Worm (Caenorhabditis elegans) whole organism, L2 larva: ENCODE data around the gene R10E11.6.

Source experiments
- C34F6.9 ChIP-seq: fragments of 150-350 bp; optimal IDR thresholded peaks from 2 replicates; lab custom pipeline; 2014; ENCODE audit warnings: missing biosample characterization, missing genetic modification characterization
- F13H6.1 ChIP-seq: sonication (generic microtip); optimal IDR thresholded peaks from 2 replicates; lab custom pipeline; 2016; ENCODE audit warnings: missing genetic modification characterization, missing compliant biosample characterization
- R02D3.7 ChIP-seq: fragments of 150-350 bp; optimal IDR thresholded peaks from 2 replicates; lab custom pipeline; 2014; ENCODE audit warnings: missing biosample characterization, missing genetic modification characterization
- Y55F3AM.14 ChIP-seq: fragments of 200-800 bp; sonication (Bioruptor generic); optimal IDR thresholded peaks from 2 replicates; lab custom pipeline; 2018; ENCODE audit warnings: mild to moderate bottlenecking, missing genetic modification characterization, missing compliant biosample characterization
- ZK546.5 ChIP-seq: sonication (generic microtip); optimal IDR thresholded peaks from 2 replicates; lab custom pipeline; 2017; ENCODE audit warnings: missing biosample characterization, missing genetic modification characterization
- alr-1 ChIP-seq: fragments of 150-350 bp; optimal IDR thresholded peaks from 2 replicates; lab custom pipeline; 2014; ENCODE audit warnings: missing biosample characterization, missing genetic modification characterization
- aly-2 ChIP-seq: fragments of 150-350 bp; optimal IDR thresholded peaks from 2 replicates; lab custom pipeline; 2014; ENCODE audit warnings: missing biosample characterization, missing genetic modification characterization
- ama-1 ChIP-seq: fragments of 150-350 bp; optimal IDR thresholded peaks from 2 replicates; lab custom pipeline; 2018; ENCODE audit warnings: inconsistent platforms
- blmp-1 ChIP-seq: sonication (generic microtip); optimal IDR thresholded peaks from 2 replicates; lab custom pipeline; 2017; ENCODE audit warnings: missing genetic modification characterization, mild to moderate bottlenecking, missing compliant biosample characterization, antibody characterized with exemption, moderate library complexity; ENCODE audit not compliant: insufficient read depth
- ceh-16 ChIP-seq: fragments of 150-350 bp; optimal IDR thresholded peaks from 2 replicates; lab custom pipeline; 2014; ENCODE audit warnings: missing biosample characterization, missing genetic modification characterization
- ceh-82 ChIP-seq: fragments of 150-350 bp; optimal IDR thresholded peaks from 2 replicates; lab custom pipeline; 2014; ENCODE audit warnings: missing biosample characterization, missing genetic modification characterization
- crh-2 ChIP-seq: sonication (generic microtip); optimal IDR thresholded peaks from 2 replicates; lab custom pipeline; 2017; ENCODE audit warnings: missing biosample characterization, missing genetic modification characterization
- egl-27 ChIP-seq: sonication (generic microtip); optimal IDR thresholded peaks from 3 replicates; lab custom pipeline; 2017; ENCODE audit warnings: missing biosample characterization, missing genetic modification reagents, missing genetic modification characterization
- elt-1 ChIP-seq: fragments of 150-350 bp; optimal IDR thresholded peaks from 2 replicates; lab custom pipeline; 2014; ENCODE audit warnings: missing biosample characterization, missing genetic modification characterization
- elt-3 ChIP-seq: sonication (generic microtip); optimal IDR thresholded peaks from 2 replicates; lab custom pipeline; 2017; ENCODE audit warnings: missing biosample characterization, missing genetic modification characterization
- fos-1 ChIP-seq: fragments of 150-350 bp; optimal IDR thresholded peaks from 2 replicates; lab custom pipeline; 2014; ENCODE audit warnings: missing biosample characterization, missing genetic modification characterization
- gmeb-1 ChIP-seq: fragments of 150-350 bp; optimal IDR thresholded peaks from 2 replicates; lab custom pipeline; 2014; ENCODE audit warnings: missing biosample characterization, missing genetic modification characterization
- lin-11 ChIP-seq: fragments of 150-350 bp; sonication (generic microtip); optimal IDR thresholded peaks from 2 replicates; lab custom pipeline; 2014; ENCODE audit warnings: missing biosample characterization, missing genetic modification characterization, inconsistent platforms, mixed read lengths
- lin-13 ChIP-seq: fragments of 150-350 bp; optimal IDR thresholded peaks from 2 replicates; lab custom pipeline; 2014; ENCODE audit warnings: missing biosample characterization, missing genetic modification reagents, missing genetic modification characterization
- lin-39 ChIP-seq: fragments of 150-350 bp; optimal IDR thresholded peaks from 2 replicates; lab custom pipeline; 2014; ENCODE audit warnings: missing biosample characterization, missing genetic modification reagents, missing genetic modification characterization
- lsy-2 ChIP-seq, 2 experiments: fragments of 150-350 bp in 1 of 2; sonication (generic microtip) in 1 of 2; optimal IDR thresholded peaks; 2 replicates each; lab custom pipeline; 2014 to 2017; ENCODE audit warnings: missing biosample characterization in 2 of 2, missing genetic modification characterization in 2 of 2
- mab-5 ChIP-seq: fragments of 150-350 bp; optimal IDR thresholded peaks from 2 replicates; lab custom pipeline; 2014; ENCODE audit warnings: missing biosample characterization, missing genetic modification characterization
- mbf-1 ChIP-seq: sonication (generic microtip); optimal IDR thresholded peaks from 2 replicates; lab custom pipeline; 2017; ENCODE audit warnings: missing biosample characterization, missing genetic modification characterization
- mdl-1 ChIP-seq, 2 experiments: fragments of 150-350 bp in 1 of 2; sonication (generic microtip) in 1 of 2; optimal IDR thresholded peaks; 2 replicates each; lab custom pipeline; 2017; ENCODE audit warnings: missing biosample characterization in 2 of 2, missing genetic modification characterization in 2 of 2
- nhr-10 ChIP-seq: sonication (generic microtip); optimal IDR thresholded peaks from 2 replicates; lab custom pipeline; 2017; ENCODE audit warnings: missing biosample characterization, missing genetic modification characterization
- nhr-11 ChIP-seq: fragments of 150-350 bp; optimal IDR thresholded peaks from 2 replicates; lab custom pipeline; 2014; ENCODE audit warnings: missing biosample characterization, missing genetic modification characterization
- nhr-12 ChIP-seq: fragments of 150-350 bp; optimal IDR thresholded peaks from 2 replicates; lab custom pipeline; 2014; ENCODE audit warnings: missing biosample characterization, missing genetic modification characterization
- nhr-129 ChIP-seq: fragments of 150-350 bp; optimal IDR thresholded peaks from 2 replicates; lab custom pipeline; 2014; ENCODE audit warnings: missing biosample characterization, missing genetic modification characterization
- nhr-21 ChIP-seq: fragments of 150-350 bp; optimal IDR thresholded peaks from 2 replicates; lab custom pipeline; 2014; ENCODE audit warnings: missing biosample characterization, missing genetic modification characterization
- nhr-23 ChIP-seq: fragments of 150-350 bp; optimal IDR thresholded peaks from 2 replicates; lab custom pipeline; 2014; ENCODE audit warnings: missing biosample characterization, missing genetic modification reagents, missing genetic modification characterization
- nhr-25 ChIP-seq: fragments of 150-350 bp; sonication (generic microtip); optimal IDR thresholded peaks from 3 replicates; lab custom pipeline; 2014; ENCODE audit warnings: missing biosample characterization, missing genetic modification characterization
- nhr-6 ChIP-seq: fragments of 150-350 bp; optimal IDR thresholded peaks from 2 replicates; lab custom pipeline; 2014; ENCODE audit warnings: missing biosample characterization, missing genetic modification characterization
- nhr-77 ChIP-seq: fragments of 150-350 bp; optimal IDR thresholded peaks from 2 replicates; lab custom pipeline; 2014; ENCODE audit warnings: missing biosample characterization, missing genetic modification characterization
- peb-1 ChIP-seq: fragments of 150-350 bp; optimal IDR thresholded peaks from 2 replicates; lab custom pipeline; 2014; ENCODE audit warnings: missing biosample characterization, missing genetic modification characterization
- sem-4 ChIP-seq: fragments of 150-350 bp; optimal IDR thresholded peaks from 2 replicates; lab custom pipeline; 2014; ENCODE audit warnings: missing biosample characterization, missing genetic modification reagents, missing genetic modification characterization
- skn-1 ChIP-seq: sonication (generic microtip); optimal IDR thresholded peaks from 2 replicates; lab custom pipeline; 2017; ENCODE audit warnings: missing biosample characterization, missing genetic modification characterization
- sma-3 ChIP-seq: sonication (generic microtip); optimal IDR thresholded peaks from 2 replicates; lab custom pipeline; 2016; ENCODE audit warnings: missing genetic modification reagents, missing genetic modification characterization, missing compliant biosample characterization
- sma-9 ChIP-seq, 2 experiments: fragments of 150-350 bp in 1 of 2; sonication (generic microtip) in 1 of 2; optimal IDR thresholded peaks; 2 replicates each; lab custom pipeline; 2014 to 2016; ENCODE audit warnings: missing genetic modification characterization in 2 of 2, mild to moderate bottlenecking in 1 of 2, missing biosample characterization in 1 of 2, missing compliant biosample characterization in 1 of 2, missing genetic modification reagents in 1 of 2, moderate library complexity in 1 of 2
- snpc-4 ChIP-seq: fragments of 150-350 bp; optimal IDR thresholded peaks from 2 replicates; lab custom pipeline; 2014; ENCODE audit warnings: missing biosample characterization, missing genetic modification characterization
- unc-55 ChIP-seq: fragments of 150-350 bp; sonication (generic microtip); optimal IDR thresholded peaks from 3 replicates; lab custom pipeline; 2014; ENCODE audit warnings: missing biosample characterization, missing genetic modification reagents, missing genetic modification characterization
- unc-62 ChIP-seq: fragments of 150-350 bp; optimal IDR thresholded peaks from 2 replicates; lab custom pipeline; 2014; ENCODE audit warnings: missing biosample characterization, missing genetic modification reagents, missing genetic modification characterization
- zag-1 ChIP-seq: fragments of 150-350 bp; optimal IDR thresholded peaks from 2 replicates; lab custom pipeline; 2014; ENCODE audit warnings: missing biosample characterization, missing genetic modification characterization
- ztf-11 ChIP-seq: sonication (generic microtip); optimal IDR thresholded peaks from 2 replicates; lab custom pipeline; 2017; ENCODE audit warnings: missing biosample characterization, missing genetic modification characterization
- ztf-4 ChIP-seq: fragments of 150-350 bp; optimal IDR thresholded peaks from 2 replicates; lab custom pipeline; 2014; ENCODE audit warnings: missing biosample characterization, missing genetic modification characterization

Gene R10E11.6

DNA sequence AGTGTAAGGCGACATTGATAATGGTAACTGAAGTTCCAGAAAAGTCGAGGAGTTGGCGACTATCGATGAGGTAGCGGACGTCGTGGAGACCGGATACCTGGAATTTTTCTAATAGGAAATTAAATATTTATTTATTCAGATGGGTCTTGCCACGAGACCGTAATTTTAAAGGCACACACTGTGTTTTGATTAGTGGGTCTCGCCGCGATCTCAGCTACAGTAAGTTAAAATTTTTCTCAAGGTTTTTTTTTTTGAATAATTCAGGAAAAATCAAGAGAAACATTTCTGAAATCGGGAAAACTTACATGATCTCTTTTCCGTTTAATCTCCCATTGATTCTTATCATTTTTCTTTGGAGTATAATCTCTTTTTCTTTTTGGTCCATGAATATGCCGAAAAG, 3.7 kb upstream of the R10E11.6 start:
- TF ChIP-seq nhr-25 (no peak), R02D3.7 (tag; lab: Kevin White, UChicago) (no peak), skn-1 (tag; lab: Kevin White, UChicago) (no peak), mdl-1 (tag; optimal IDR thresholded peaks at IDR 0.05; lab: Kevin White, UChicago) (no peak), snpc-4 (tag; lab: Kevin White, UChicago) (no peak)

DNA sequence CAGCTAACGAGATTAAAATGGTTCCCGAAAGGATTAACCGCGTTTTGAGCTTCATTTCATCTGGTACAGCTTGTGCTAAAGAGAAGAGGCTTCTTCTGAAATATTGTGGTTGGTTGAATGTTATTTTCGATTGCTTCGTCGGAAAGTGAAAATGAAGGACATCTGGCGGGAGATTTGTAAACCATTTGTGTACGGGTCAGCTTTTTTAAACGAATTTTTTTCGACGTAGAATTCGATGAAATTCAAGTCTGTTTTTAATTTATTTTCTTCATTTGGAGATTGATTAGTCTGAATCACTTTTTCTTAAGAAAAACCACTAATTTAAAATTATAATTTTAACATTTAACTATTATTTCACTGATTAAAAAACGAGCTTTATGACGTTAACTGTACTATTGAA, 2.6 kb upstream of the R10E11.6 start, which contains the start of gene sqv-3:
TSS of gene sqv-3 (minus strand) at position 101 of the 400 bp plus-strand sequence.
- TF ChIP-seq sma-3 (GFP tag; lab: Kevin White, UChicago) = no peak
- no peak for TF ChIP-seq nhr-6 (tag; lab: Kevin White, UChicago)
- no peak for TF ChIP-seq alr-1 (tag; lab: Kevin White, UChicago)
- no peak for TF ChIP-seq elt-3 (tag; lab: Kevin White, UChicago)
- TF ChIP-seq nhr-10 (tag; lab: Kevin White, UChicago) = no peak
- no peak for TF ChIP-seq elt-1 (tag; lab: Kevin White, UChicago)
- TF ChIP-seq zag-1 = no peak
- no peak for TF ChIP-seq blmp-1
- no peak for TF ChIP-seq fos-1 (tag; lab: Kevin White, UChicago)
- TF ChIP-seq ama-1 (lab: Kevin White, UChicago) = no peak
- TF ChIP-seq unc-62 (GFP tag; lab: Kevin White, UChicago) = no peak
- no peak for TF ChIP-seq unc-55 (GFP tag; lab: Kevin White, UChicago)
- no peak for TF ChIP-seq Y55F3AM.14

DNA sequence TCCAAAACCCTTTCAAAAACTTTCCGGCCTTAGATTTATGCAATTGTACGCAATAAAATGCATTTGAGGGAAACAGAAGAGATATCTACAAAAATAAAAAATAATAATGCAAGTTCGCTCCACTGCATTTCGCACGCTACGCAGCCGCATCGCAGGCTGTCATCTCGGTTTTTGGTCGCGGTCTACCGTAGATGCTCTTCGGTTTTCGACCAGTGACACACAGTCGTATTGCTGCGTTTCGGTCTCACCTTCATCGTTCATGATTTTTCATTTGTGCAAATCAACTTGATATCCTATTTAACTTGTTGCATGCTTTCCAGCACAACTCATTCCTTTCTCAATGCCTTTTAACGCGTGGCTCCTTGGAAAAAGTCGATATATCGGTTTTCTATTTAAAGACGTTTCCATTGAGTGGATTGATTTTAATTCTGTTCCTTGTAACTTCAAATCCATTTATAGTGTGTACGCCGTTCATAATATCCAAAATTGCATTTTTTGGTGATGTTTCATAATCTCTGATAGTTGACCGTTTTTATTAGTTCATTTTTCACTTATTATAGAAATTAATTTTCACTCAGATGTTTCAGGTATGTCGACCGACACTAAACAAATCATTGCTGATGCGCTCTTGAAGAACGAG, 2.0 kb upstream of the R10E11.6 start, which contains the start of gene vha-1:
TSS of gene vha-1 (plus strand) at position 590 of the 640 bp plus-strand sequence.
- TF ChIP-seq Y55F3AM.14 (no peak), lsy-2 (tag; optimal IDR thresholded peaks at IDR 0.05; lab: Kevin White, UChicago) (peak; percentile 78 to 94), unc-55 (GFP tag; lab: Kevin White, UChicago) (peak; percentile 97), snpc-4 (tag; lab: Kevin White, UChicago) (peak; percentile 53), lin-11 (tag; lab: Kevin White, UChicago) (peak; percentile 67), mab-5 (peak; percentile 43), nhr-10 (tag; lab: Kevin White, UChicago) (no peak), nhr-129 (tag; lab: Kevin White, UChicago) (peak; percentile 88), F13H6.1 (tag; lab: Kevin White, UChicago) (peak; percentile 74), mdl-1 (tag; optimal IDR thresholded peaks at IDR 0.05; lab: Kevin White, UChicago) (peak in 1 of 2 experiments; percentile 41), fos-1 (tag; lab: Kevin White, UChicago) (peak; percentile 99), blmp-1 (peak; percentile 56), nhr-77 (tag; lab: Kevin White, UChicago) (no peak), elt-1 (tag; lab: Kevin White, UChicago) (no peak), sma-3 (GFP tag; lab: Kevin White, UChicago) (peak; percentile 83), unc-62 (GFP tag; lab: Kevin White, UChicago) (no peak), nhr-11 (no peak), C34F6.9 (tag; lab: Kevin White, UChicago) (peak; percentile 98), nhr-25 (peak; percentile 75), ceh-16 (no peak), crh-2 (tag; lab: Kevin White, UChicago) (peak; percentile 95), gmeb-1 (tag; lab: Kevin White, UChicago) (peak; percentile 79), nhr-21 (tag; lab: Kevin White, UChicago) (peak; percentile 81), skn-1 (tag; lab: Kevin White, UChicago) (no peak), aly-2 (tag; lab: Kevin White, UChicago) (no peak), mbf-1 (tag; lab: Kevin White, UChicago) (no peak), lin-39 (no peak), ztf-4 (peak; percentile 65), lin-13 (peak; percentile 85), ama-1 (lab: Kevin White, UChicago) (peak; percentile 78), nhr-12 (tag; lab: Kevin White, UChicago) (no peak), ceh-82 (peak; percentile 55), sem-4 (no peak), ztf-11 (tag; lab: Kevin White, UChicago) (no peak), ZK546.5 (peak; percentile 42), nhr-23 (tag; lab: Kevin White, UChicago) (no peak), R02D3.7 (tag; lab: Kevin White, UChicago) (peak; percentile 11), sma-9 (GFP tag; optimal IDR thresholded peaks at IDR 0.05; lab: Kevin White, UChicago) (peak; percentile 40), sma-9 (tag; optimal IDR thresholded peaks at IDR 0.05; lab: Kevin White, UChicago) (no peak), zag-1 (peak; percentile 69), nhr-6 (tag; lab: Kevin White, UChicago) (peak; percentile 39), peb-1 (tag; lab: Kevin White, UChicago) (no peak), egl-27 (tag; lab: Kevin White, UChicago) (peak; percentile 46)
